Worm (Caenorhabditis elegans): ENCODE data around the gene T23E7.2.

ce11 chrX:17626599-17626998 is 44.2 kb upstream of the T23E7.2 start:
- TF ChIP-seq aly-1 (tag; optimal IDR thresholded peaks at IDR 0.05) (no peak), tra-4 (tag; optimal IDR thresholded peaks at IDR 0.05) (no peak), pes-1 (GFP tag; IDR thresholded peaks at IDR 0.05) (no peak), sea-1 (GFP tag; conservative IDR thresholded peaks at IDR 0.05) (no peak), scrt-1 (GFP tag; IDR thresholded peaks at IDR 0.05) (no peak), ceh-13 (GFP tag; optimal IDR thresholded peaks at IDR 0.05) (no peak), ama-1 (optimal IDR thresholded peaks at IDR 0.05) (no peak), hnd-1 (tag; optimal IDR thresholded peaks at IDR 0.05) (no peak), B0310.2 (tag; optimal IDR thresholded peaks at IDR 0.05) (no peak), ceh-36 (tag; optimal IDR thresholded peaks at IDR 0.05) (no peak), ets-7 (tag; optimal IDR thresholded peaks at IDR 0.05) (no peak), hmg-4 (GFP tag; optimal IDR thresholded peaks at IDR 0.05) (no peak), tbx-11 (GFP tag; IDR thresholded peaks at IDR 0.05) (no peak)

All from whole organism, early embryonic.